Fruit fly (Drosophila melanogaster) whole organism, embryonic: ENCODE measurements around the gene CG9205.
A peak's percentile ranks its signal among the peaks of the same experiment; 100 is the strongest.

Experiments used
- CG10543 ChIP-seq: fragments of 200-800 bp; sonication (Bioruptor generic); optimal IDR thresholded peaks from 3 replicates; lab custom pipeline; 2017; ENCODE audit warnings: missing biosample characterization, mild to moderate bottlenecking, missing genetic modification characterization, moderate library complexity
- CG12236 ChIP-seq: fragments of 200-800 bp; sonication (Bioruptor generic); optimal IDR thresholded peaks from 2 replicates; lab custom pipeline; 2016; ENCODE audit warnings: missing biosample characterization, missing genetic modification characterization
- CG12769 ChIP-seq: fragments of 200-800 bp; sonication (Bioruptor generic); optimal IDR thresholded peaks from 2 replicates; lab custom pipeline; 2019; ENCODE audit warnings: missing biosample characterization, mild to moderate bottlenecking, missing genetic modification characterization, moderate library complexity
- CG13123 ChIP-seq: fragments of 200-800 bp; sonication (Bioruptor generic); optimal IDR thresholded peaks from 2 replicates; lab custom pipeline; 2016; ENCODE audit warnings: missing biosample characterization, missing genetic modification characterization
- CG13624 ChIP-seq: fragments of 200-800 bp; sonication (Bioruptor generic); optimal IDR thresholded peaks from 2 replicates; lab custom pipeline; 2016; ENCODE audit warnings: missing biosample characterization, missing genetic modification characterization
- CG14860 ChIP-seq: fragments of 200-800 bp; sonication (Bioruptor generic); IDR thresholded peaks from 3 replicates; pipeline ENCODE4 v1.3.6; 2022; ENCODE audit warnings: missing biosample characterization, missing genetic modification characterization; ENCODE audit not compliant: partially characterized antibody
- CG15479 ChIP-seq: fragments of 200-800 bp; sonication (Bioruptor generic); optimal IDR thresholded peaks from 3 replicates; lab custom pipeline; 2019; ENCODE audit warnings: missing biosample characterization, mild to moderate bottlenecking, missing genetic modification characterization, moderate library complexity
- CG15601 ChIP-seq: fragments of 200-800 bp; sonication (Bioruptor generic); optimal IDR thresholded peaks from 3 replicates; lab custom pipeline; 2019; ENCODE audit warnings: missing biosample characterization, mild to moderate bottlenecking, missing genetic modification characterization, moderate library complexity
- CG15696 ChIP-seq: fragments of 200-800 bp; sonication (Bioruptor generic); optimal IDR thresholded peaks from 2 replicates; lab custom pipeline; 2019; ENCODE audit warnings: missing biosample characterization, mild to moderate bottlenecking, missing genetic modification characterization, moderate library complexity
- CG30431 ChIP-seq: fragments of 200-800 bp; sonication (Bioruptor generic); optimal IDR thresholded peaks from 2 replicates; lab custom pipeline; 2017; ENCODE audit warnings: missing biosample characterization, missing genetic modification characterization
- CG31388 ChIP-seq: fragments of 200-800 bp; sonication (Bioruptor generic); optimal IDR thresholded peaks from 2 replicates; lab custom pipeline; 2016; ENCODE audit warnings: missing biosample characterization, missing genetic modification characterization
- CG3407 ChIP-seq: fragments of 200-800 bp; sonication (Bioruptor generic); optimal IDR thresholded peaks from 2 replicates; lab custom pipeline; 2018; ENCODE audit warnings: missing biosample characterization, mild to moderate bottlenecking, missing genetic modification characterization
- CG4282 ChIP-seq: fragments of 200-800 bp; sonication (Bioruptor generic); optimal IDR thresholded peaks from 2 replicates; lab custom pipeline; 2016; ENCODE audit warnings: missing biosample characterization, missing genetic modification characterization
- CG4360 ChIP-seq: fragments of 200-800 bp; sonication (Bioruptor generic); IDR thresholded peaks from 2 replicates; pipeline ENCODE4 v1.3.6; 2022; ENCODE audit warnings: missing biosample characterization, missing genetic modification characterization
- CG43689 ChIP-seq: fragments of 200-800 bp; sonication (Bioruptor generic); IDR thresholded peaks from 2 replicates; pipeline ENCODE4 v1.3.6; 2022; ENCODE audit warnings: missing biosample characterization, missing genetic modification characterization
- CG4424 ChIP-seq: fragments of 200-800 bp; sonication (Bioruptor generic); optimal IDR thresholded peaks from 3 replicates; lab custom pipeline; 2016; ENCODE audit warnings: missing biosample characterization, missing genetic modification characterization
- CG4707 ChIP-seq: fragments of 200-800 bp; sonication (Bioruptor generic); optimal IDR thresholded peaks from 2 replicates; lab custom pipeline; 2018; ENCODE audit warnings: missing biosample characterization, mild to moderate bottlenecking, missing genetic modification characterization, moderate library complexity
- CG6654 ChIP-seq: fragments of 200-800 bp; sonication (Bioruptor generic); optimal IDR thresholded peaks from 2 replicates; lab custom pipeline; 2017; ENCODE audit warnings: missing biosample characterization, mild to moderate bottlenecking, missing genetic modification characterization
- CG6765 ChIP-seq: fragments of 200-800 bp; sonication (Bioruptor generic); optimal IDR thresholded peaks from 3 replicates; lab custom pipeline; 2017; ENCODE audit warnings: missing biosample characterization, mild to moderate bottlenecking, missing genetic modification characterization
- E2f1 ChIP-seq: fragments of 200-800 bp; sonication (Bioruptor generic); IDR thresholded peaks from 2 replicates; pipeline ENCODE4 v1.3.6; 2022; ENCODE audit warnings: missing biosample characterization, missing genetic modification characterization
- Ets65A ChIP-seq: fragments of 200-800 bp; sonication (Bioruptor generic); peaks from one replicate; lab custom pipeline; 2016; ENCODE audit warnings: missing biosample characterization, missing genetic modification characterization
- HLHmδ ChIP-seq: fragments of 200-800 bp; sonication (Bioruptor generic); optimal IDR thresholded peaks from 2 replicates; lab custom pipeline; 2018; ENCODE audit warnings: missing biosample characterization, mild to moderate bottlenecking, missing genetic modification characterization, moderate library complexity
- Hr51 ChIP-seq, 2 experiments: fragments of 200-800 bp; sonication (Bioruptor generic); optimal IDR thresholded peaks; 2 replicates in 1 of 2; 3 replicates in 1 of 2; lab custom pipeline; 2016 to 2018; ENCODE audit warnings: missing biosample characterization in 2 of 2, missing genetic modification characterization in 2 of 2, mild to moderate bottlenecking in 1 of 2, moderate library complexity in 1 of 2
- Ssrp ChIP-seq: fragments of 200-800 bp; sonication (Bioruptor generic); optimal IDR thresholded peaks from 2 replicates; lab custom pipeline; 2018; ENCODE audit warnings: missing biosample characterization, mild to moderate bottlenecking, missing genetic modification characterization, moderate library complexity
- Stat92E ChIP-seq, 3 experiments: fragments of >200 bp in 2 of 3; fragments of 200-800 bp in 1 of 3; sonication (Bioruptor generic) in 1 of 3; optimal IDR thresholded peaks; 2 replicates each; lab custom pipeline; 2017 to 2019; ENCODE audit warnings: missing biosample characterization in 3 of 3, missing genetic modification characterization in 3 of 3, mild to moderate bottlenecking in 1 of 3, moderate library complexity in 1 of 3
- amos ChIP-seq: fragments of 200-800 bp; sonication (Bioruptor generic); IDR thresholded peaks from 2 replicates; pipeline ENCODE4 v1.3.6; 2022; ENCODE audit warnings: missing biosample characterization, missing genetic modification characterization; ENCODE audit not compliant: partially characterized antibody
- az2 ChIP-seq: fragments of 200-800 bp; sonication (Bioruptor generic); optimal IDR thresholded peaks from 3 replicates; lab custom pipeline; 2016; ENCODE audit warnings: missing biosample characterization, missing genetic modification characterization
- cg ChIP-seq: fragments of 200-800 bp; sonication (Bioruptor generic); optimal IDR thresholded peaks from 3 replicates; lab custom pipeline; 2019; ENCODE audit warnings: missing biosample characterization, mild to moderate bottlenecking, missing genetic modification characterization, moderate library complexity
- crol ChIP-seq: fragments of 200-800 bp; sonication (Bioruptor generic); IDR thresholded peaks from 2 replicates; pipeline ENCODE4 v1.3.6; 2022; ENCODE audit warnings: missing biosample characterization, missing genetic modification characterization
- cwo ChIP-seq: fragments of 200-800 bp; sonication (Bioruptor generic); optimal IDR thresholded peaks from 3 replicates; lab custom pipeline; 2017; ENCODE audit warnings: missing biosample characterization, missing genetic modification characterization, mild to moderate bottlenecking, moderate library complexity, missing genetic modification reagents
- fd96Cb ChIP-seq: fragments of 200-800 bp; sonication (Bioruptor generic); optimal IDR thresholded peaks from 2 replicates; lab custom pipeline; 2018; ENCODE audit warnings: missing biosample characterization, mild to moderate bottlenecking, missing genetic modification characterization, moderate library complexity
- gro ChIP-seq: fragments of 200-800 bp; sonication (Bioruptor generic); optimal IDR thresholded peaks from 2 replicates; lab custom pipeline; 2016; ENCODE audit warnings: missing biosample characterization, missing genetic modification characterization
- ind ChIP-seq: fragments of 200-800 bp; sonication (Bioruptor generic); optimal IDR thresholded peaks from 3 replicates; lab custom pipeline; 2016; ENCODE audit warnings: missing biosample characterization, missing genetic modification characterization
- klu ChIP-seq: fragments of 200-800 bp; sonication (Bioruptor generic); IDR thresholded peaks from 2 replicates; pipeline ENCODE4 v1.3.6; 2022; ENCODE audit warnings: missing biosample characterization, missing genetic modification characterization
- lab ChIP-seq: fragments of 200-800 bp; sonication (Bioruptor generic); optimal IDR thresholded peaks from 3 replicates; lab custom pipeline; 2017; ENCODE audit warnings: missing biosample characterization, missing genetic modification characterization, mild to moderate bottlenecking, moderate library complexity, missing genetic modification reagents
- maf-S ChIP-seq: fragments of 200-800 bp; sonication (Bioruptor generic); optimal IDR thresholded peaks from 2 replicates; lab custom pipeline; 2016; ENCODE audit warnings: missing biosample characterization, missing genetic modification characterization
- odd ChIP-seq: fragments of 200-800 bp; sonication (Bioruptor generic); optimal IDR thresholded peaks from 2 replicates; lab custom pipeline; 2017; ENCODE audit warnings: missing biosample characterization, mild to moderate bottlenecking, missing genetic modification characterization
- prd ChIP-seq, 3 experiments: fragments of >200 bp in 2 of 3; fragments of 200-800 bp in 1 of 3; sonication (Bioruptor generic) in 1 of 3; optimal IDR thresholded peaks in 2 of 3; IDR thresholded peaks in 1 of 3; 2 replicates in 2 of 3; 3 replicates in 1 of 3; pipeline versions ENCODE4 v1.3.6 to Lab custom; 2017 to 2022; ENCODE audit warnings: missing biosample characterization in 1 of 3, missing genetic modification characterization in 1 of 3
- row ChIP-seq: fragments of 200-800 bp; sonication (Bioruptor generic); IDR thresholded peaks from 3 replicates; pipeline ENCODE4 v1.3.6; 2022; ENCODE audit warnings: missing biosample characterization, missing genetic modification characterization
- scrt ChIP-seq: fragments of 200-800 bp; sonication (Bioruptor generic); optimal IDR thresholded peaks from 2 replicates; lab custom pipeline; 2018; ENCODE audit warnings: missing biosample characterization, mild to moderate bottlenecking, missing genetic modification characterization, moderate library complexity
- ssp ChIP-seq: fragments of 200-800 bp; sonication (Bioruptor generic); IDR thresholded peaks from 2 replicates; pipeline ENCODE4 v1.3.6; 2022; ENCODE audit warnings: missing biosample characterization, missing genetic modification characterization
- tap ChIP-seq: fragments of 200-800 bp; optimal IDR thresholded peaks from 3 replicates; lab custom pipeline; 2019; ENCODE audit warnings: missing biosample characterization, mild to moderate bottlenecking, missing genetic modification characterization, moderate library complexity

Gene CG9205

dm6 chr3L:1043530-1043929 lies 9.0 kb downstream of the CG9205 start (continued):
- TF ChIP-seq CG6654 (GFP tag; lab: Kevin White, UChicago) (no peak), az2 (no peak), prd (optimal IDR thresholded peaks at IDR 0.05; lab: Kevin White, UChicago) (no peak), prd (GFP tag; IDR thresholded peaks at IDR 0.05; lab: Robert Waterston, UW) (peak; percentile 36; the same call in 1 of the 3 replicates), CG4424 (GFP tag; lab: Kevin White, UChicago) (no peak), CG43689 (GFP tag; lab: Robert Waterston, UW) (no peak), CG6765 (GFP tag; lab: Kevin White, UChicago) (no peak), gro (no peak), Hr51 (GFP tag; optimal IDR thresholded peaks at IDR 0.05; lab: Kevin White, UChicago) (no peak), ind (GFP tag; lab: Kevin White, UChicago) (no peak), CG4282 (GFP tag; lab: Kevin White, UChicago) (no peak), CG15601 (tag; lab: Kevin White, UChicago) (no peak), fd96Cb (tag; lab: Kevin White, UChicago) (no peak), CG14860 (GFP tag; lab: Robert Waterston, UW) (no peak), klu (GFP tag; lab: Robert Waterston, UW) (no peak), Ets65A (peak; percentile 64), amos (GFP tag; lab: Robert Waterston, UW) (no peak), lab (GFP tag; lab: Kevin White, UChicago) (peak; percentile 46), CG12769 (tag; lab: Kevin White, UChicago) (no peak), CG13123 (GFP tag; lab: Kevin White, UChicago) (no peak), row (GFP tag; lab: Robert Waterston, UW) (0 out of 3 replicates have a peak, but pooled peaks have one; percentile 9), HLHmδ (no peak), odd (GFP tag; lab: Kevin White, UChicago) (no peak), Stat92E (GFP tag; optimal IDR thresholded peaks at IDR 0.05; lab: Kevin White, UChicago) (no peak), Ssrp (tag; lab: Kevin White, UChicago) (no peak), CG12236 (GFP tag; lab: Kevin White, UChicago) (no peak), E2f1 (GFP tag; lab: Robert Waterston, UW) (no peak), CG15479 (GFP tag; lab: Kevin White, UChicago) (no peak), CG10543 (GFP tag; lab: Kevin White, UChicago) (no peak), CG30431 (GFP tag; lab: Kevin White, UChicago) (no peak), CG31388 (GFP tag; lab: Kevin White, UChicago) (no peak), cwo (GFP tag; lab: Kevin White, UChicago) (no peak), maf-S (no peak), ssp (GFP tag; lab: Robert Waterston, UW) (no peak), CG13624 (no peak), tap (tag; lab: Kevin White, UChicago) (peak; percentile 18), CG4707 (GFP tag; lab: Kevin White, UChicago) (no peak), CG15696 (tag; lab: Kevin White, UChicago) (peak; percentile 27)

DNA sequence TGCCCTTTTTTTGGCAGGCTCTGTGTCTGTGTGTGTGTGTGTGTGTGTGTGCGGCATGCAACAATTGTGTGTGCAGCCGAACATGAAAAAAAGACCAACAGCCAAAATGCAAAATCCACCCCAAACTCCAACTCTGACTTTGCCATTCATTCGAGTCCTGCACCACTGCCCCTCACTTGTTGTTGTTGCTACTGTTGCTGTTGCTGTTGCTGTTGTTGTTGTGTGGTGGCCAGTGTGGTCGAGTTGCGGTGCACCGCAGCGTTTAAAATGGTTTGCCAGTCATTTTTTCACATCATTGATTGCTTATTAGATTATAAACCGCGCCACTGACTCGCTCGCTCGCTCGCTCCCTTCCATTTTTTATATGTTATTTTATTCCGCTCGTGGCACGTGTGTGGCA lies 11.9 kb downstream of the CG9205 start:
- TF ChIP-seq CG3407 (GFP tag; lab: Kevin White, UChicago) = no peak
- TF ChIP-seq CG4360 (GFP tag; lab: Robert Waterston, UW) = peak; percentile 91
- TF ChIP-seq scrt (GFP tag; lab: Kevin White, UChicago) = peak; percentile 34
- 0 out of 2 replicates have a peak, but pooled peaks have one; percentile 25 for TF ChIP-seq crol (GFP tag; lab: Robert Waterston, UW)
- peak; percentile 10 for TF ChIP-seq cg (GFP tag; lab: Kevin White, UChicago)
